Worm (Caenorhabditis elegans): ENCODE results near the gene melo-1.

melo-1 gene

ce11 chrIV:14764719-14765173 is 22.1 kb upstream of the melo-1 start (continued):
- no peak for TF ChIP-seq chd-7 (tag; optimal IDR thresholded peaks at IDR 0.05)
- peak; percentile 70 for TF ChIP-seq ceh-100 (GFP tag; IDR thresholded peaks at IDR 0.05)
- TF ChIP-seq lag-1 (GFP tag; IDR thresholded peaks at IDR 0.05): no peak
- TF ChIP-seq let-607 (tag; optimal IDR thresholded peaks at IDR 0.05): no peak
- TF ChIP-seq ccch-3 (GFP tag; optimal IDR thresholded peaks at IDR 0.05): no peak
- peak; percentile 44 for TF ChIP-seq attf-3 (GFP tag; conservative IDR thresholded peaks at IDR 0.05)
- no peak for TF ChIP-seq nhr-120 (GFP tag; IDR thresholded peaks at IDR 0.05)
- TF ChIP-seq C17E4.6 (GFP tag; IDR thresholded peaks at IDR 0.05): peak; percentile 42; the same call in 1 of the 2 replicates
- no peak for TF ChIP-seq ztf-26 (tag; optimal IDR thresholded peaks at IDR 0.05)
- no peak for TF ChIP-seq ceh-58 (GFP tag; IDR thresholded peaks at IDR 0.05)
- peak; percentile 67 for TF ChIP-seq zfh-2 (GFP tag; conservative IDR thresholded peaks at IDR 0.05)
- TF ChIP-seq dpl-1 (GFP tag; optimal IDR thresholded peaks at IDR 0.05): no peak
- TF ChIP-seq Y53F4B.3 (GFP tag; IDR thresholded peaks at IDR 0.05): peak; percentile 72
- peak; percentile 53 for TF ChIP-seq hrde-1 (tag; optimal IDR thresholded peaks at IDR 0.05; ENCODE audit: borderline replicate concordance)
- peak; percentile 80 for TF ChIP-seq tbp1 (GFP tag; optimal IDR thresholded peaks at IDR 0.05)
- TF ChIP-seq lsl-1 (GFP tag; optimal IDR thresholded peaks at IDR 0.05): peak; percentile 96
- TF ChIP-seq T07F8.4 (tag; optimal IDR thresholded peaks at IDR 0.05): no peak
- TF ChIP-seq mel-28 (tag; optimal IDR thresholded peaks at IDR 0.05; ENCODE audit: borderline replicate concordance): no peak
- TF ChIP-seq ztf-3 (GFP tag; optimal IDR thresholded peaks at IDR 0.05): no peak
- no peak for TF ChIP-seq gei-17 (GFP tag; optimal IDR thresholded peaks at IDR 0.05)
- TF ChIP-seq B0336.3 (GFP tag; IDR thresholded peaks at IDR 0.05): peak; percentile 91
- TF ChIP-seq mxl-1 (tag; optimal IDR thresholded peaks at IDR 0.05): no peak
- no peak for TF ChIP-seq let-526 (GFP tag; IDR thresholded peaks at IDR 0.05)
- TF ChIP-seq T26A5.8 (tag; optimal IDR thresholded peaks at IDR 0.05): no peak
- peak; percentile 13 for TF ChIP-seq tlf-1 (GFP tag; optimal IDR thresholded peaks at IDR 0.05)
- TF ChIP-seq unc-62 (GFP tag; optimal IDR thresholded peaks at IDR 0.05): no peak
- TF ChIP-seq tbx-9 (tag; optimal IDR thresholded peaks at IDR 0.05; ENCODE audit: borderline replicate concordance): no peak
- TF ChIP-seq rcor-1 (GFP tag; IDR thresholded peaks at IDR 0.05): peak; percentile 88
- 0 out of 2 replicates have a peak, but pooled peaks have one; percentile 12 for TF ChIP-seq Y79H2A.3 (GFP tag; conservative IDR thresholded peaks at IDR 0.05)
- TF ChIP-seq dox-1 (GFP tag; IDR thresholded peaks at IDR 0.05): peak; percentile 85
- TF ChIP-seq snpc-1.3 (tag; optimal IDR thresholded peaks at IDR 0.05; ENCODE audit: insufficient read depth): peak; percentile 95
- TF ChIP-seq ztf-22 (GFP tag; optimal IDR thresholded peaks at IDR 0.05): no peak
- 0 out of 2 replicates have a peak, but pooled peaks have one; percentile 26 for TF ChIP-seq egl-44 (GFP tag; IDR thresholded peaks at IDR 0.05)
- TF ChIP-seq rec-8 (tag; optimal IDR thresholded peaks at IDR 0.05): no peak
- TF ChIP-seq ztf-28 (GFP tag; IDR thresholded peaks at IDR 0.05): peak; percentile 72; the same call in 1 of the 2 replicates
- peak; percentile 72 for TF ChIP-seq F33H1.4 (GFP tag; IDR thresholded peaks at IDR 0.05)
- TF ChIP-seq nfya-1 (tag; optimal IDR thresholded peaks at IDR 0.05; ENCODE audit: borderline replicate concordance, insufficient read depth): no peak
- TF ChIP-seq ztf-18 (tag; optimal IDR thresholded peaks at IDR 0.05): peak; percentile 54
- no peak for TF ChIP-seq attf-5 (GFP tag; optimal IDR thresholded peaks at IDR 0.05)
- no peak for TF ChIP-seq nhr-80 (tag; optimal IDR thresholded peaks at IDR 0.05)
- peak; percentile 42 for TF ChIP-seq lsy-27 (tag; optimal IDR thresholded peaks at IDR 0.05; ENCODE audit: borderline replicate concordance, insufficient read depth)
- TF ChIP-seq die-1 (tag; optimal IDR thresholded peaks at IDR 0.05): peak; percentile 47
- TF ChIP-seq cebp-1 (GFP tag; IDR thresholded peaks at IDR 0.05): no peak
- TF ChIP-seq cebp-1 (tag; optimal IDR thresholded peaks at IDR 0.05): no peak
